Fruit fly (Drosophila melanogaster) whole organism, wandering third instar larva: ENCODE data around the gene CG14742.

Experiments used
- Abd-B ChIP-seq: fragments of >200 bp; optimal IDR thresholded peaks from 2 replicates; lab custom pipeline; 2017; ENCODE audit warnings: missing biosample characterization, missing genetic modification characterization
- CG32264 ChIP-seq: fragments of 200-800 bp; sonication (Bioruptor generic); optimal IDR thresholded peaks from 2 replicates; lab custom pipeline; 2016; ENCODE audit warnings: missing biosample characterization, missing genetic modification characterization
- CG9705 ChIP-seq: fragments of 200-800 bp; sonication (Bioruptor generic); optimal IDR thresholded peaks from 2 replicates; lab custom pipeline; 2018; ENCODE audit warnings: missing biosample characterization, mild to moderate bottlenecking, missing genetic modification characterization
- CrebA ChIP-seq: fragments of 200-800 bp; sonication (Bioruptor generic); optimal IDR thresholded peaks from 2 replicates; lab custom pipeline; 2016; ENCODE audit warnings: missing biosample characterization, mild to moderate bottlenecking, missing genetic modification characterization, borderline replicate concordance
- Dfd ChIP-seq: fragments of >200 bp; optimal IDR thresholded peaks from 2 replicates; lab custom pipeline; 2017; ENCODE audit warnings: missing biosample characterization, missing genetic modification characterization
- Dif ChIP-seq: fragments of 200-275, 200-300 bp; sonication (Bioruptor generic); optimal IDR thresholded peaks from 2 replicates; lab custom pipeline; 2018; ENCODE audit warnings: missing biosample characterization, missing genetic modification characterization; ENCODE audit not compliant: partially characterized antibody
- GATAd ChIP-seq: sonication (Bioruptor generic); optimal IDR thresholded peaks from 2 replicates; lab custom pipeline; 2016; ENCODE audit warnings: missing biosample characterization, missing genetic modification characterization
- Hr78 ChIP-seq: fragments of >200 bp; optimal IDR thresholded peaks from 2 replicates; lab custom pipeline; 2017; ENCODE audit warnings: missing biosample characterization, missing genetic modification characterization
- Hr83 ChIP-seq: fragments of 200-300 bp; sonication (Bioruptor generic); optimal IDR thresholded peaks from 2 replicates; lab custom pipeline; 2016; ENCODE audit warnings: missing biosample characterization, mild to moderate bottlenecking, missing genetic modification characterization, moderate library complexity; ENCODE audit not compliant: poor library complexity, severe bottlenecking
- Jra ChIP-seq: sonication (Bioruptor generic); optimal IDR thresholded peaks from 2 replicates; lab custom pipeline; 2016; ENCODE audit warnings: missing biosample characterization, missing genetic modification characterization
- Mio ChIP-seq: sonication (Bioruptor generic); optimal IDR thresholded peaks from 2 replicates; lab custom pipeline; 2016; ENCODE audit warnings: missing biosample characterization, missing genetic modification characterization
- Myc ChIP-seq: fragments of >200 bp; optimal IDR thresholded peaks from 2 replicates; lab custom pipeline; 2017
- N ChIP-seq: fragments of >200 bp; optimal IDR thresholded peaks from 2 replicates; lab custom pipeline; 2018; ENCODE audit warnings: missing biosample characterization, missing external identifiers, missing genetic modification characterization
- OdsH ChIP-seq: fragments of 200-800 bp; sonication (Bioruptor generic); optimal IDR thresholded peaks from 2 replicates; lab custom pipeline; 2016; ENCODE audit warnings: missing biosample characterization, mild to moderate bottlenecking, missing genetic modification characterization
- Rel ChIP-seq, 2 experiments: fragments of 200-800 bp; sonication (Bioruptor generic) in 1 of 2; optimal IDR thresholded peaks; 2 replicates in 1 of 2; 3 replicates in 1 of 2; lab custom pipeline; 2016 to 2019; ENCODE audit warnings: mild to moderate bottlenecking in 2 of 2, missing biosample characterization in 2 of 2, missing genetic modification characterization in 2 of 2, moderate library complexity in 1 of 2
- Sp1 ChIP-seq: fragments of 200-800 bp; sonication (Bioruptor generic); optimal IDR thresholded peaks from 3 replicates; lab custom pipeline; 2019; ENCODE audit warnings: missing biosample characterization, mild to moderate bottlenecking, missing genetic modification characterization, moderate library complexity
- Vsx2 ChIP-seq: fragments of 200-300, 225-300 bp; sonication (Bioruptor generic); optimal IDR thresholded peaks from 2 replicates; lab custom pipeline; 2018; ENCODE audit warnings: missing biosample characterization, missing genetic modification characterization; ENCODE audit not compliant: partially characterized antibody
- br ChIP-seq: fragments of 200-800 bp; sonication (Bioruptor generic); optimal IDR thresholded peaks from 2 replicates; lab custom pipeline; 2016; ENCODE audit warnings: missing biosample characterization, missing genetic modification characterization
- brk ChIP-seq: fragments of 200-800 bp; sonication (Bioruptor generic); optimal IDR thresholded peaks from 2 replicates; lab custom pipeline; 2016; ENCODE audit warnings: missing biosample characterization, mild to moderate bottlenecking, missing genetic modification characterization
- dl ChIP-seq, 2 experiments: fragments of 175-275, 200-275 bp in 1 of 2; fragments of 200-275 bp in 1 of 2; sonication (Bioruptor generic); optimal IDR thresholded peaks; lab custom pipeline; 2018; ENCODE audit warnings: mild to moderate bottlenecking in 2 of 2, missing biosample characterization in 2 of 2, missing genetic modification characterization in 2 of 2, moderate library complexity in 2 of 2; ENCODE audit not compliant: partially characterized antibody in 2 of 2, insufficient read depth in 1 of 2
- dmrt93B ChIP-seq: fragments of 200-800 bp; sonication (Bioruptor generic); optimal IDR thresholded peaks from 2 replicates; lab custom pipeline; 2018; ENCODE audit warnings: missing biosample characterization, mild to moderate bottlenecking, missing genetic modification characterization
- dsf ChIP-seq: sonication (Bioruptor generic); optimal IDR thresholded peaks from 2 replicates; lab custom pipeline; 2016; ENCODE audit warnings: missing biosample characterization, missing genetic modification characterization, borderline replicate concordance
- ey ChIP-seq: fragments of 200-800 bp; sonication (Bioruptor generic); optimal IDR thresholded peaks from 2 replicates; lab custom pipeline; 2016; ENCODE audit warnings: missing biosample characterization, missing genetic modification characterization
- foxo ChIP-seq, 2 experiments: fragments of 200-800 bp; sonication (Bioruptor generic); optimal IDR thresholded peaks; 2 replicates in 1 of 2; 3 replicates in 1 of 2; lab custom pipeline; 2016 to 2017; ENCODE audit warnings: missing biosample characterization in 2 of 2, missing genetic modification characterization in 2 of 2
- fru ChIP-seq: fragments of 200-800 bp; sonication (Bioruptor generic); optimal IDR thresholded peaks from 3 replicates; lab custom pipeline; 2016; ENCODE audit warnings: missing biosample characterization, mild to moderate bottlenecking, missing genetic modification characterization
- h ChIP-seq: fragments of 200-800 bp; sonication (Bioruptor generic); optimal IDR thresholded peaks from 3 replicates; lab custom pipeline; 2016; ENCODE audit warnings: missing biosample characterization, mild to moderate bottlenecking, missing genetic modification characterization
- jim ChIP-seq: fragments of 175-275, 200-325 bp; sonication (Bioruptor generic); optimal IDR thresholded peaks from 2 replicates; lab custom pipeline; 2016; ENCODE audit warnings: missing biosample characterization, mild to moderate bottlenecking, missing genetic modification characterization
- lola ChIP-seq: fragments of >200 bp; optimal IDR thresholded peaks from 2 replicates; lab custom pipeline; 2017; ENCODE audit warnings: missing biosample characterization, missing genetic modification characterization
- psq ChIP-seq: fragments of 200-800 bp; sonication (Bioruptor generic); optimal IDR thresholded peaks from 3 replicates; lab custom pipeline; 2017; ENCODE audit warnings: missing biosample characterization, mild to moderate bottlenecking, missing genetic modification characterization, moderate library complexity
- sage ChIP-seq: fragments of 200-800 bp; sonication (Bioruptor generic); optimal IDR thresholded peaks from 2 replicates; lab custom pipeline; 2016; ENCODE audit warnings: missing biosample characterization, mild to moderate bottlenecking, missing genetic modification characterization
- sv ChIP-seq: fragments of 200-800 bp; sonication (Bioruptor generic); optimal IDR thresholded peaks from 3 replicates; lab custom pipeline; 2016; ENCODE audit warnings: missing biosample characterization, missing genetic modification characterization
- woc ChIP-seq: sonication (Bioruptor generic); optimal IDR thresholded peaks from 2 replicates; lab custom pipeline; 2016; ENCODE audit warnings: missing biosample characterization, mild to moderate bottlenecking, missing genetic modification characterization

Gene CG14742

dm6 chr3R:12197641-12198040 lies 16.7 kb upstream of the CG14742 start, which contains the start of gene Adk1:
Adk1 (plus strand) TSS chr3R:12197941.
- TF ChIP-seq OdsH, result no peak
- no peak for TF ChIP-seq Dfd (GFP tag; lab: Kevin White, UChicago)
- no peak for TF ChIP-seq jim (GFP tag; lab: Kevin White, UChicago)
- TF ChIP-seq foxo (GFP tag; optimal IDR thresholded peaks at IDR 0.05; lab: Kevin White, UChicago), result no peak
- TF ChIP-seq CG9705 (GFP tag; lab: Kevin White, UChicago), result no peak
- no peak for TF ChIP-seq Dif (GFP tag; lab: Kevin White, UChicago)
- no peak for TF ChIP-seq CG32264 (GFP tag; lab: Kevin White, UChicago)
- no peak for TF ChIP-seq h (GFP tag; lab: Kevin White, UChicago)
- no peak for TF ChIP-seq N (GFP tag; lab: Kevin White, UChicago)
- TF ChIP-seq Abd-B (GFP tag; lab: Kevin White, UChicago), result no peak
- no peak for TF ChIP-seq psq (GFP tag; lab: Kevin White, UChicago)
- TF ChIP-seq Myc (lab: Kevin White, UChicago), result no peak
- TF ChIP-seq Jra (GFP tag; lab: Kevin White, UChicago), result no peak
- TF ChIP-seq woc, result no peak
- TF ChIP-seq brk (GFP tag; lab: Kevin White, UChicago), result no peak
- TF ChIP-seq Hr83 (GFP tag; lab: Kevin White, UChicago), result no peak

- no peak for TF ChIP-seq Mio (GFP tag; lab: Kevin White, UChicago)
- no peak for TF ChIP-seq Myc (lab: Kevin White, UChicago)
- no peak for TF ChIP-seq dsf (GFP tag; lab: Kevin White, UChicago)
- no peak for TF ChIP-seq Hr78 (GFP tag; lab: Kevin White, UChicago)
- no peak for TF ChIP-seq Vsx2 (GFP tag; lab: Kevin White, UChicago)
- no peak for TF ChIP-seq dmrt93B (GFP tag; lab: Kevin White, UChicago)
- TF ChIP-seq lola, result no peak
- no peak for TF ChIP-seq sage (GFP tag; lab: Kevin White, UChicago)
- no peak for TF ChIP-seq N (GFP tag; lab: Kevin White, UChicago)
- TF ChIP-seq dl (GFP tag; optimal IDR thresholded peaks at IDR 0.05; lab: Kevin White, UChicago; ENCODE audit: insufficient read depth in 1 of 2, partially characterized antibody in 2 of 2), result no peak
- TF ChIP-seq br (GFP tag; lab: Kevin White, UChicago), result no peak
- TF ChIP-seq sv (GFP tag; lab: Kevin White, UChicago), result no peak
- no peak for TF ChIP-seq GATAd
- no peak for TF ChIP-seq CrebA
- TF ChIP-seq, all 38 proteins: peak for 0
Measured at dm6 chr3R:12210260-12210659, 4.0 kb upstream of the CG14742 start, which contains the start of gene CG4830. CG4830 (minus strand) TSS chr3R:12210360.

- TF ChIP-seq foxo (GFP tag; optimal IDR thresholded peaks at IDR 0.05; lab: Kevin White, UChicago) (no peak), dl (GFP tag; optimal IDR thresholded peaks at IDR 0.05; lab: Kevin White, UChicago; ENCODE audit: insufficient read depth in 1 of 2, partially characterized antibody in 2 of 2) (no peak), OdsH (no peak), Sp1 (GFP tag; lab: Kevin White, UChicago) (no peak), GATAd (no peak), Abd-B (GFP tag; lab: Kevin White, UChicago) (no peak), sage (GFP tag; lab: Kevin White, UChicago) (no peak), CG32264 (GFP tag; lab: Kevin White, UChicago) (no peak), Hr78 (GFP tag; lab: Kevin White, UChicago) (no peak), woc (no peak), Rel (GFP tag; optimal IDR thresholded peaks at IDR 0.05; lab: Kevin White, UChicago) (no peak), Rel (tag; optimal IDR thresholded peaks at IDR 0.05; lab: Kevin White, UChicago) (no peak), ey (GFP tag; lab: Kevin White, UChicago) (no peak), fru (GFP tag; lab: Kevin White, UChicago) (no peak), Hr83 (GFP tag; lab: Kevin White, UChicago) (no peak), brk (GFP tag; lab: Kevin White, UChicago) (no peak), Vsx2 (GFP tag; lab: Kevin White, UChicago) (no peak), lola (no peak)
Measured at dm6 chr3R:12211552-12211951, 2.7 kb upstream of the CG14742 start.

- TF ChIP-seq foxo (GFP tag; optimal IDR thresholded peaks at IDR 0.05; lab: Kevin White, UChicago), result peak in 1 of 2 experiments; percentile 14
- TF ChIP-seq Rel (GFP tag; optimal IDR thresholded peaks at IDR 0.05; lab: Kevin White, UChicago), result no peak
- peak; percentile 94 for TF ChIP-seq Rel (tag; optimal IDR thresholded peaks at IDR 0.05; lab: Kevin White, UChicago)
- TF ChIP-seq h (GFP tag; lab: Kevin White, UChicago), result no peak
- TF ChIP-seq CrebA, result peak; percentile 27
Measured at dm6 chr3R:12219497-12219896, 5.2 kb downstream of the CG14742 start, which contains the start of gene Cog1. Cog1 (minus strand) TSS chr3R:12219686.
